Fruit fly (Drosophila melanogaster): ENCODE results near the gene CG43373.
A peak's percentile ranks its signal among the peaks of the same experiment; 100 is the strongest.

CG43373 gene

dm6 chr3L:16542998-16543624 is at the start of gene CG43373:
TSS of gene CG43373 (minus strand) at chr3L:16543370.
- no peak for TF ChIP-seq CG32264 (GFP tag; optimal IDR thresholded peaks at IDR 0.05)

- TF ChIP-seq Mio (GFP tag; optimal IDR thresholded peaks at IDR 0.05) (no peak), Hr83 (GFP tag; optimal IDR thresholded peaks at IDR 0.05; ENCODE audit: poor library complexity, severe bottlenecking) (no peak), foxo (GFP tag; optimal IDR thresholded peaks at IDR 0.05) (no peak), Rel (GFP tag; optimal IDR thresholded peaks at IDR 0.05) (no peak), Rel (tag; optimal IDR thresholded peaks at IDR 0.05) (no peak), N (GFP tag; optimal IDR thresholded peaks at IDR 0.05) (no peak), HLH106 (tag; optimal IDR thresholded peaks at IDR 0.05) (no peak), Vsx2 (GFP tag; optimal IDR thresholded peaks at IDR 0.05; ENCODE audit: partially characterized antibody) (no peak), h (GFP tag; optimal IDR thresholded peaks at IDR 0.05) (no peak), woc (GFP tag; optimal IDR thresholded peaks at IDR 0.05) (no peak), rgr (GFP tag; optimal IDR thresholded peaks at IDR 0.05) (no peak), dsf (GFP tag; optimal IDR thresholded peaks at IDR 0.05; ENCODE audit: borderline replicate concordance) (no peak), lola (GFP tag; optimal IDR thresholded peaks at IDR 0.05) (no peak), Abd-B (GFP tag; optimal IDR thresholded peaks at IDR 0.05) (no peak), CG32264 (GFP tag; optimal IDR thresholded peaks at IDR 0.05) (no peak), Dif (GFP tag; optimal IDR thresholded peaks at IDR 0.05; ENCODE audit: partially characterized antibody) (no peak), dmrt93B (GFP tag; optimal IDR thresholded peaks at IDR 0.05) (no peak), Hr78 (GFP tag; optimal IDR thresholded peaks at IDR 0.05) (no peak), dl (GFP tag; optimal IDR thresholded peaks at IDR 0.05; ENCODE audit: insufficient read depth in 1 of 2, partially characterized antibody in 2 of 2) (no peak), Sp1 (GFP tag; optimal IDR thresholded peaks at IDR 0.05) (no peak)
These were observed 47.7 kb upstream of the CG43373 start, which contains the start of gene tra for dm6 chr3L:16590860-16591259. TSS of gene tra (minus strand) at chr3L:16591050.

- TF ChIP-seq dmrt93B (GFP tag; optimal IDR thresholded peaks at IDR 0.05) = peak; percentile 47
- no peak for TF ChIP-seq Dfd (GFP tag; optimal IDR thresholded peaks at IDR 0.05)
- TF ChIP-seq Myc (optimal IDR thresholded peaks at IDR 0.05) = peak; percentile 45
- TF ChIP-seq brk (GFP tag; optimal IDR thresholded peaks at IDR 0.05) = no peak
- peak; percentile 44 for TF ChIP-seq fru (GFP tag; optimal IDR thresholded peaks at IDR 0.05)
- TF ChIP-seq sage (GFP tag; optimal IDR thresholded peaks at IDR 0.05) = no peak
- TF ChIP-seq Jra (GFP tag; optimal IDR thresholded peaks at IDR 0.05) = peak; percentile 75
- TF ChIP-seq CG32264 (GFP tag; optimal IDR thresholded peaks at IDR 0.05) = peak; percentile 5
- no peak for TF ChIP-seq lola (GFP tag; optimal IDR thresholded peaks at IDR 0.05)
- peak; percentile 91 for TF ChIP-seq Hr83 (GFP tag; optimal IDR thresholded peaks at IDR 0.05; ENCODE audit: poor library complexity, severe bottlenecking)
- TF ChIP-seq woc (GFP tag; optimal IDR thresholded peaks at IDR 0.05) = peak; percentile 96
- TF ChIP-seq GATAd (GFP tag; optimal IDR thresholded peaks at IDR 0.05) = no peak
- no peak for TF ChIP-seq dsf (GFP tag; optimal IDR thresholded peaks at IDR 0.05; ENCODE audit: borderline replicate concordance)
- TF ChIP-seq N (GFP tag; optimal IDR thresholded peaks at IDR 0.05) = no peak
- no peak for TF ChIP-seq Dif (GFP tag; optimal IDR thresholded peaks at IDR 0.05; ENCODE audit: partially characterized antibody)
- TF ChIP-seq ey (GFP tag; optimal IDR thresholded peaks at IDR 0.05) = peak; percentile 43
- peak; percentile 42 for TF ChIP-seq psq (GFP tag; optimal IDR thresholded peaks at IDR 0.05)
- TF ChIP-seq CG9705 (GFP tag; optimal IDR thresholded peaks at IDR 0.05) = peak; percentile 18
- peak; percentile 45 for TF ChIP-seq Sp1 (GFP tag; optimal IDR thresholded peaks at IDR 0.05)
- TF ChIP-seq tai (GFP tag; optimal IDR thresholded peaks at IDR 0.05) = no peak
- no peak for TF ChIP-seq Hr78 (GFP tag; optimal IDR thresholded peaks at IDR 0.05)
- no peak for TF ChIP-seq jim (GFP tag; optimal IDR thresholded peaks at IDR 0.05)
- peak; percentile 47 for TF ChIP-seq sv (GFP tag; optimal IDR thresholded peaks at IDR 0.05)
- TF ChIP-seq br (GFP tag; optimal IDR thresholded peaks at IDR 0.05) = peak; percentile 53
- TF ChIP-seq OdsH (GFP tag; optimal IDR thresholded peaks at IDR 0.05) = peak; percentile 34
- no peak for TF ChIP-seq usp (GFP tag; optimal IDR thresholded peaks at IDR 0.05)
- TF ChIP-seq Abd-B (GFP tag; optimal IDR thresholded peaks at IDR 0.05) = no peak
- peak; percentile 54 for TF ChIP-seq HLH106 (tag; optimal IDR thresholded peaks at IDR 0.05)
- peak in 1 of 2 experiments; percentile 59 for TF ChIP-seq foxo (GFP tag; optimal IDR thresholded peaks at IDR 0.05)
- TF ChIP-seq dl (GFP tag; optimal IDR thresholded peaks at IDR 0.05; ENCODE audit: insufficient read depth in 1 of 2, partially characterized antibody in 2 of 2) = no peak
- no peak for TF ChIP-seq Rel (GFP tag; optimal IDR thresholded peaks at IDR 0.05)
- peak; percentile 72 for TF ChIP-seq Rel (tag; optimal IDR thresholded peaks at IDR 0.05)
- TF ChIP-seq Hnf4 (GFP tag; optimal IDR thresholded peaks at IDR 0.05) = no peak
- peak; percentile 63 for TF ChIP-seq rgr (GFP tag; optimal IDR thresholded peaks at IDR 0.05)
- TF ChIP-seq pan (optimal IDR thresholded peaks at IDR 0.05) = no peak
- no peak for TF ChIP-seq Mio (GFP tag; optimal IDR thresholded peaks at IDR 0.05)
- no peak for TF ChIP-seq CrebA (GFP tag; optimal IDR thresholded peaks at IDR 0.05; ENCODE audit: borderline replicate concordance)
- TF ChIP-seq Vsx2 (GFP tag; optimal IDR thresholded peaks at IDR 0.05; ENCODE audit: partially characterized antibody) = no peak
- peak; percentile 71 for TF ChIP-seq h (GFP tag; optimal IDR thresholded peaks at IDR 0.05)
These were observed 44.9 kb upstream of the CG43373 start for dm6 chr3L:16587994-16588622.

Data from whole organism, wandering third instar larva.